Worm (Caenorhabditis elegans): Measurements from ENCODE around the gene C13G3.12.
A peak's percentile ranks its signal among the peaks of the same experiment; 100 is the strongest.

C13G3.12 gene

DNA sequence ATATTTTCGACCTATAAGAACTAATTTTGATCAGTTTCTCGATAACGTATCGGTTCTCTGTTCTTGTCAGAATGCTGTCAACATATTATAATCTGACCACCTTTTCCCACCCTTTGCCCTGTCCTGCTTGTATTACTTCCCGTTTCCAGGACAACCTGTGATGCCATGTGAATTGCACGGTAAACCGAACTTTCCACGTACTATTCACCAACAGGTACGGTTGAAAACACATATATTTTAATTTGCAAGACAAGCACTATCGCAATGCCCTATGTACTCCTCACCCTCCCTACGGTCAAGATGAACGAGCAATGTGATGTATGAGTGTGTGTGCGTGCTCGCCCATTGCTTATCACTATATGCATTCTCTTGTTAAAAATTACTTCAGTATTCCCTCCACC lies 13.6 kb downstream of the C13G3.12 start:
- TF ChIP-seq fos-1 (tag; optimal IDR thresholded peaks at IDR 0.05) (peak; percentile 65), sma-9 (GFP tag; optimal IDR thresholded peaks at IDR 0.05) (peak; percentile 32), sma-9 (tag; optimal IDR thresholded peaks at IDR 0.05) (no peak), nhr-77 (tag; optimal IDR thresholded peaks at IDR 0.05) (no peak)

DNA sequence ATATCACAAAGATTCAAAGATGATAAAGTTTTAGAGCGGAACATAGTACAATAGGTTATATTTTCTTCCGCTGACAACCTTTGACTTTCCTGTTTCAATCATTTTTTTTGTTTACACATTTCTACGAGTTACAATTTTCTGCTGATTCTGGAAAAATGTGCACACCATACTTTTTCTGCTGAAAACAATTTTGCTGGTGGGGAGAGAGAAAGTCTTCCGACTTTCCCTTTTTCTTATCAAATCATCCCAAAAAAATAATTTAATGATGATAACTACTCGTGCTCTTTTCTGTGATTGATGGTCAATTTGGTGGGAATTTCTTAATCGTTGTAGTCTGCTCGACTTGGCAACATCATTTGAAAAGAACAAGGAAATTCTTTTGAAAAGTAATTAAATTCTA lies 15.1 kb downstream of the C13G3.12 start:
- TF ChIP-seq blmp-1 (tag; optimal IDR thresholded peaks at IDR 0.05; ENCODE audit: insufficient read depth) (peak; percentile 11), lin-11 (tag; optimal IDR thresholded peaks at IDR 0.05) (no peak), fos-1 (tag; optimal IDR thresholded peaks at IDR 0.05) (peak; percentile 25), ztf-11 (tag; optimal IDR thresholded peaks at IDR 0.05) (no peak)

- TF ChIP-seq lin-11 (tag; optimal IDR thresholded peaks at IDR 0.05), result no peak
- no peak for TF ChIP-seq egl-27 (tag; optimal IDR thresholded peaks at IDR 0.05)
- TF ChIP-seq lin-13 (GFP tag; optimal IDR thresholded peaks at IDR 0.05), result no peak
- TF ChIP-seq ceh-16 (tag; optimal IDR thresholded peaks at IDR 0.05), result no peak
- no peak for TF ChIP-seq nhr-12 (tag; optimal IDR thresholded peaks at IDR 0.05)
- no peak for TF ChIP-seq mbf-1 (tag; optimal IDR thresholded peaks at IDR 0.05)
Measured at ce11 chrV:11004094-11004493, 18.6 kb downstream of the C13G3.12 start.

ce11 chrV:11002434-11002833 lies 20.3 kb downstream of the C13G3.12 start, which contains the start of gene F53B7.4:
Gene F53B7.4, minus strand, starts transcription at chrV:11002534.
- TF ChIP-seq sma-9 (GFP tag; optimal IDR thresholded peaks at IDR 0.05), result no peak
- no peak for TF ChIP-seq sma-9 (tag; optimal IDR thresholded peaks at IDR 0.05)
- no peak for TF ChIP-seq ztf-1 (GFP tag; conservative IDR thresholded peaks at IDR 0.05)
- TF ChIP-seq egl-27 (tag; optimal IDR thresholded peaks at IDR 0.05), result no peak
- no peak for TF ChIP-seq nhr-129 (tag; optimal IDR thresholded peaks at IDR 0.05)
- TF ChIP-seq unc-39 (tag; optimal IDR thresholded peaks at IDR 0.05), result no peak
- TF ChIP-seq crh-2 (tag; optimal IDR thresholded peaks at IDR 0.05), result no peak
- no peak for TF ChIP-seq alr-1 (tag; optimal IDR thresholded peaks at IDR 0.05)
- no peak for TF ChIP-seq lin-39 (tag; optimal IDR thresholded peaks at IDR 0.05)

ce11 chrV:11000650-11001049 lies 22.1 kb downstream of the C13G3.12 start, which contains the start of gene isy-1:
Gene isy-1, minus strand, starts transcription at chrV:11000699.
- TF ChIP-seq nhr-21 (tag; optimal IDR thresholded peaks at IDR 0.05), result peak; percentile 50
- TF ChIP-seq lin-13 (GFP tag; optimal IDR thresholded peaks at IDR 0.05), result peak; percentile 75
- no peak for TF ChIP-seq nhr-6 (tag; optimal IDR thresholded peaks at IDR 0.05)
- peak; percentile 57 for TF ChIP-seq snpc-4 (tag; optimal IDR thresholded peaks at IDR 0.05)
- no peak for TF ChIP-seq lin-39 (tag; optimal IDR thresholded peaks at IDR 0.05)
- TF ChIP-seq mab-5 (tag; optimal IDR thresholded peaks at IDR 0.05), result peak; percentile 52
- TF ChIP-seq lsy-2 (tag; optimal IDR thresholded peaks at IDR 0.05), result peak; percentile 18 to 86
- TF ChIP-seq crh-2 (tag; optimal IDR thresholded peaks at IDR 0.05), result peak; percentile 79
- peak; percentile 58 for TF ChIP-seq nhr-129 (tag; optimal IDR thresholded peaks at IDR 0.05)
- TF ChIP-seq sma-9 (GFP tag; optimal IDR thresholded peaks at IDR 0.05), result peak; percentile 86
- TF ChIP-seq sma-9 (tag; optimal IDR thresholded peaks at IDR 0.05), result no peak
- peak; percentile 32 for TF ChIP-seq F13H6.1 (tag; optimal IDR thresholded peaks at IDR 0.05)
- peak; percentile 91 for TF ChIP-seq unc-55 (GFP tag; optimal IDR thresholded peaks at IDR 0.05)
- no peak for TF ChIP-seq elt-1 (tag; optimal IDR thresholded peaks at IDR 0.05)
- peak; percentile 38 for TF ChIP-seq fos-1 (tag; optimal IDR thresholded peaks at IDR 0.05)
- TF ChIP-seq ceh-82 (tag; optimal IDR thresholded peaks at IDR 0.05), result no peak
- peak; percentile 95 for TF ChIP-seq C34F6.9 (tag; optimal IDR thresholded peaks at IDR 0.05)
- no peak for TF ChIP-seq lin-11 (tag; optimal IDR thresholded peaks at IDR 0.05)
- no peak for TF ChIP-seq egl-27 (tag; optimal IDR thresholded peaks at IDR 0.05)
- TF ChIP-seq blmp-1 (tag; optimal IDR thresholded peaks at IDR 0.05; ENCODE audit: insufficient read depth), result peak; percentile 48
- peak; percentile 96 for TF ChIP-seq gmeb-1 (tag; optimal IDR thresholded peaks at IDR 0.05)
- TF ChIP-seq sma-3 (GFP tag; optimal IDR thresholded peaks at IDR 0.05), result peak; percentile 41
- TF ChIP-seq ZK546.5 (tag; optimal IDR thresholded peaks at IDR 0.05), result peak; percentile 6

DNA sequence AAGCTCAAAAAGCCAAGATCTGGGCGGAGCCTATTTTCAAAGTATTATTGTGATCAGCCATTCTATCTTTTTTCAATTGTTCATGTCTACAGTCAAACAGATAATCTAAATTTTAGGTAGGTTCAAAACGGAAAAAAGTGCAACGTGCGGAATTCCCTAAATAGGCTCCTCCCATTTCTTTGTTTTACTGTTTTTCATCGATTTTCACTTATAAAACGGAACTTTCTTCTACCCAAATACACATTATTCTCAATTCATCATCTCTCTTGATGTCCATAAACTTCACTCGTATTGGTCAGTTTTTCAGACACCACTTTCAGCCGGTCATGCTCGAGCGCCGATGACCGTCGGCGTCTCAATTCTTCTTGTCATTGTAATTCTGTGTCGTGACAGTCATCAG lies 23.9 kb downstream of the C13G3.12 start, which contains the start of gene F53B7.7:
Gene F53B7.7 (plus strand): TSS at position 301 of the 400 bp plus-strand sequence.
- TF ChIP-seq mbf-1 (tag; optimal IDR thresholded peaks at IDR 0.05), result no peak
- TF ChIP-seq nhr-25 (tag; optimal IDR thresholded peaks at IDR 0.05), result no peak
- TF ChIP-seq nhr-6 (tag; optimal IDR thresholded peaks at IDR 0.05), result no peak
- TF ChIP-seq elt-1 (tag; optimal IDR thresholded peaks at IDR 0.05), result no peak
- no peak for TF ChIP-seq peb-1 (tag; optimal IDR thresholded peaks at IDR 0.05)
- TF ChIP-seq nhr-77 (tag; optimal IDR thresholded peaks at IDR 0.05), result no peak
- TF ChIP-seq gmeb-1 (tag; optimal IDR thresholded peaks at IDR 0.05), result no peak
- no peak for TF ChIP-seq ztf-1 (GFP tag; conservative IDR thresholded peaks at IDR 0.05)
- TF ChIP-seq nhr-11 (tag; optimal IDR thresholded peaks at IDR 0.05), result no peak
- no peak for TF ChIP-seq lin-39 (tag; optimal IDR thresholded peaks at IDR 0.05)
- no peak for TF ChIP-seq alr-1 (tag; optimal IDR thresholded peaks at IDR 0.05)
- no peak for TF ChIP-seq sma-9 (GFP tag; optimal IDR thresholded peaks at IDR 0.05)
- TF ChIP-seq sma-9 (tag; optimal IDR thresholded peaks at IDR 0.05), result no peak
